Fruit fly (Drosophila melanogaster) whole organism, pupa: ENCODE data around the gene CG33339.

ENCODE experiments used
- CG10348 ChIP-seq: fragments of 200-800 bp; sonication (Bioruptor generic); IDR thresholded peaks from 2 replicates; pipeline ENCODE4 v1.3.6; 2022; ENCODE audit warnings: missing biosample characterization, missing genetic modification characterization
- CG12605 ChIP-seq: fragments of 200-800 bp; sonication (Bioruptor generic); IDR thresholded peaks from 2 replicates; pipeline ENCODE4 v1.3.6; 2022; ENCODE audit warnings: missing biosample characterization, missing genetic modification characterization
- CG13204 ChIP-seq: fragments of 200-800 bp; sonication (Bioruptor generic); optimal IDR thresholded peaks from 2 replicates; lab custom pipeline; 2018; ENCODE audit warnings: missing biosample characterization, mild to moderate bottlenecking, missing genetic modification characterization, moderate library complexity
- CG14655 ChIP-seq: fragments of 200-800 bp; sonication (Bioruptor generic); optimal IDR thresholded peaks from 3 replicates; lab custom pipeline; 2017; ENCODE audit warnings: mild to moderate bottlenecking, missing biosample characterization, missing genetic modification reagents, missing genetic modification characterization
- CG15710 ChIP-seq: fragments of 200-800 bp; sonication (Bioruptor generic); optimal IDR thresholded peaks from 2 replicates; lab custom pipeline; 2018; ENCODE audit warnings: missing biosample characterization, mild to moderate bottlenecking, missing genetic modification characterization, moderate library complexity
- CG17806 ChIP-seq: fragments of 200-800 bp; sonication (Bioruptor generic); optimal IDR thresholded peaks from 2 replicates; lab custom pipeline; 2018; ENCODE audit warnings: missing biosample characterization, mild to moderate bottlenecking, missing genetic modification characterization, moderate library complexity
- CG32121 ChIP-seq: fragments of 200-800 bp; sonication (Bioruptor generic); IDR thresholded peaks from 2 replicates; pipeline ENCODE4 v1.3.6; 2022; ENCODE audit warnings: missing biosample characterization, missing genetic modification characterization
- CG34367 ChIP-seq: fragments of 200-800 bp; sonication (Bioruptor generic); optimal IDR thresholded peaks from 2 replicates; lab custom pipeline; 2018; ENCODE audit warnings: missing biosample characterization, mild to moderate bottlenecking, missing genetic modification characterization
- CG4496 ChIP-seq: fragments of 200-800 bp; sonication (Bioruptor generic); IDR thresholded peaks from 3 replicates; pipeline ENCODE4 v1.3.6; 2022; ENCODE audit warnings: missing biosample characterization, missing genetic modification characterization
- CG8159 ChIP-seq: fragments of 200-800 bp; sonication (Bioruptor generic); optimal IDR thresholded peaks from 3 replicates; lab custom pipeline; 2018; ENCODE audit warnings: missing biosample characterization, mild to moderate bottlenecking, missing genetic modification characterization, moderate library complexity
- CG8301 ChIP-seq: fragments of 200-800 bp; sonication (Bioruptor generic); optimal IDR thresholded peaks from 2 replicates; lab custom pipeline; 2018; ENCODE audit warnings: missing biosample characterization, mild to moderate bottlenecking, missing genetic modification characterization
- CG9948 ChIP-seq: fragments of 200-800 bp; sonication (Bioruptor generic); optimal IDR thresholded peaks from 2 replicates; lab custom pipeline; 2018; ENCODE audit warnings: missing biosample characterization, mild to moderate bottlenecking, missing genetic modification characterization, moderate library complexity
- D1 ChIP-seq: fragments of 200-800 bp; sonication (Bioruptor generic); optimal IDR thresholded peaks from 2 replicates; lab custom pipeline; 2018; ENCODE audit warnings: missing biosample characterization, mild to moderate bottlenecking, missing genetic modification characterization, moderate library complexity
- EcR ChIP-seq: fragments of 200-800 bp; sonication (Bioruptor generic); optimal IDR thresholded peaks from 3 replicates; lab custom pipeline; 2019; ENCODE audit warnings: missing biosample characterization, missing genetic modification characterization, mild to moderate bottlenecking, moderate library complexity, missing genetic modification reagents
- Ets98B ChIP-seq: fragments of 200-800 bp; sonication (Bioruptor generic); IDR thresholded peaks from 2 replicates; pipeline ENCODE4 v1.3.6; 2022; ENCODE audit warnings: missing biosample characterization, missing genetic modification characterization
- Pif1A ChIP-seq: fragments of 200-800 bp; sonication (Bioruptor generic); optimal IDR thresholded peaks from 3 replicates; lab custom pipeline; 2016; ENCODE audit warnings: missing biosample characterization, missing genetic modification characterization
- Pif1B ChIP-seq: fragments of 200-800 bp; sonication (Bioruptor generic); optimal IDR thresholded peaks from 3 replicates; lab custom pipeline; 2016; ENCODE audit warnings: missing biosample characterization, missing genetic modification characterization
- Snoo ChIP-seq: fragments of 200-800 bp; sonication (Bioruptor generic); optimal IDR thresholded peaks from 3 replicates; lab custom pipeline; 2017; ENCODE audit warnings: missing biosample characterization, mild to moderate bottlenecking, missing genetic modification characterization, inconsistent platforms
- fd96Ca ChIP-seq: fragments of 200-800 bp; sonication (Bioruptor generic); IDR thresholded peaks from 3 replicates; pipeline ENCODE4 v1.3.6; 2022; ENCODE audit warnings: missing biosample characterization, missing genetic modification characterization
- gl ChIP-seq: fragments of 200-800 bp; sonication (Bioruptor generic); optimal IDR thresholded peaks from 2 replicates; lab custom pipeline; 2018; ENCODE audit warnings: missing biosample characterization, mild to moderate bottlenecking, missing genetic modification characterization
- rn ChIP-seq: fragments of 200-800 bp; sonication (Bioruptor generic); IDR thresholded peaks from 2 replicates; pipeline ENCODE4 v1.3.6; 2022; ENCODE audit warnings: missing biosample characterization, missing genetic modification characterization

CG33339 gene

dm6 chr3R:24348420-24349190 is 13.0 kb upstream of the CG33339 start, which contains the start of the genes CG5746 and CG6454:
Gene CG5746 (minus strand): TSS chr3R:24348791.
Gene CG6454 (plus strand): TSS chr3R:24349182.
- no peak for TF ChIP-seq CG12605
- 0 out of 3 replicates have a peak, but pooled peaks have one; percentile 12 for TF ChIP-seq CG4496 (GFP tag; lab: Robert Waterston, UW)
- TF ChIP-seq gl (tag; lab: Kevin White, UChicago): no peak
- peak; percentile 38 for TF ChIP-seq CG15710 (tag; lab: Kevin White, UChicago)

- TF ChIP-seq CG17806 (tag; lab: Kevin White, UChicago) (no peak), CG4496 (GFP tag; lab: Robert Waterston, UW) (no peak), fd96Ca (no peak), EcR (GFP tag; lab: Kevin White, UChicago) (no peak), D1 (tag; lab: Kevin White, UChicago) (no peak), Ets98B (no peak), CG10348 (GFP tag; lab: Robert Waterston, UW) (no peak), CG14655 (GFP tag; lab: Kevin White, UChicago) (no peak), CG8159 (tag; lab: Kevin White, UChicago) (no peak)
These were observed 8.2 kb upstream of the CG33339 start for dm6 chr3R:24353448-24353847.

dm6 chr3R:24357698-24358097 is 3.9 kb upstream of the CG33339 start, which contains the start of gene Golgin84:
Gene Golgin84 (minus strand): TSS chr3R:24357938.
- TF ChIP-seq fd96Ca: no peak
- no peak for TF ChIP-seq CG17806 (tag; lab: Kevin White, UChicago)
- no peak for TF ChIP-seq Pif1B (GFP tag; lab: Kevin White, UChicago)
- no peak for TF ChIP-seq Snoo
- TF ChIP-seq D1 (tag; lab: Kevin White, UChicago): no peak
- no peak for TF ChIP-seq Pif1A
- TF ChIP-seq CG12605: no peak
- TF ChIP-seq CG10348 (GFP tag; lab: Robert Waterston, UW): no peak
- no peak for TF ChIP-seq Ets98B

- TF ChIP-seq CG8159 (tag; lab: Kevin White, UChicago) (no peak), CG13204 (GFP tag; lab: Kevin White, UChicago) (no peak), CG14655 (GFP tag; lab: Kevin White, UChicago) (no peak), Pif1A (no peak), D1 (tag; lab: Kevin White, UChicago) (no peak), CG12605 (no peak), gl (tag; lab: Kevin White, UChicago) (no peak), CG8301 (tag; lab: Kevin White, UChicago) (no peak), CG34367 (no peak), EcR (GFP tag; lab: Kevin White, UChicago) (no peak), Ets98B (no peak), Pif1B (GFP tag; lab: Kevin White, UChicago) (no peak), rn (GFP tag; lab: Robert Waterston, UW) (no peak), CG15710 (tag; lab: Kevin White, UChicago) (no peak), CG32121 (GFP tag; lab: Robert Waterston, UW) (no peak), CG4496 (GFP tag; lab: Robert Waterston, UW) (no peak), CG10348 (GFP tag; lab: Robert Waterston, UW) (no peak), CG17806 (tag; lab: Kevin White, UChicago) (no peak), fd96Ca (no peak)
- TF ChIP-seq, all 21 proteins: peak for 0
These were observed 1.7 kb upstream of the CG33339 start, which contains the start of gene CG18528 for dm6 chr3R:24359957-24360356. Gene CG18528 (minus strand): TSS chr3R:24360144.

dm6 chr3R:24362838-24363237 is 1.2 kb downstream of the CG33339 start, which contains the start of gene CG33340:
Gene CG33340 (plus strand): TSS chr3R:24363138.
- TF ChIP-seq CG12605: no peak
- TF ChIP-seq rn (GFP tag; lab: Robert Waterston, UW): no peak
- TF ChIP-seq CG8159 (tag; lab: Kevin White, UChicago): no peak
- TF ChIP-seq D1 (tag; lab: Kevin White, UChicago): no peak
- TF ChIP-seq CG8301 (tag; lab: Kevin White, UChicago): no peak
- no peak for TF ChIP-seq Pif1B (GFP tag; lab: Kevin White, UChicago)
- TF ChIP-seq CG32121 (GFP tag; lab: Robert Waterston, UW): no peak
- no peak for TF ChIP-seq CG13204 (GFP tag; lab: Kevin White, UChicago)
- no peak for TF ChIP-seq CG15710 (tag; lab: Kevin White, UChicago)
- TF ChIP-seq fd96Ca: no peak
- no peak for TF ChIP-seq CG4496 (GFP tag; lab: Robert Waterston, UW)
- TF ChIP-seq Snoo: no peak
- no peak for TF ChIP-seq CG34367
- TF ChIP-seq Ets98B: no peak
- no peak for TF ChIP-seq CG17806 (tag; lab: Kevin White, UChicago)
- no peak for TF ChIP-seq CG14655 (GFP tag; lab: Kevin White, UChicago)
- TF ChIP-seq gl (tag; lab: Kevin White, UChicago): no peak
- no peak for TF ChIP-seq CG10348 (GFP tag; lab: Robert Waterston, UW)
- no peak for TF ChIP-seq Pif1A

dm6 chr3R:24364880-24365604 is 3.4 kb downstream of the CG33339 start, which contains the start of the genes CG17784 and CG13613:
Gene CG17784 (minus strand): TSS chr3R:24364980.
Gene CG13613 (plus strand): TSS chr3R:24365554.
- TF ChIP-seq CG34367 (no peak), CG4496 (GFP tag; lab: Robert Waterston, UW) (no peak), CG14655 (GFP tag; lab: Kevin White, UChicago) (no peak), CG17806 (tag; lab: Kevin White, UChicago) (no peak), Ets98B (no peak), Pif1A (no peak), CG8301 (tag; lab: Kevin White, UChicago) (no peak), Snoo (no peak), CG9948 (tag; lab: Kevin White, UChicago) (no peak), Pif1B (GFP tag; lab: Kevin White, UChicago) (no peak), CG15710 (tag; lab: Kevin White, UChicago) (no peak), CG13204 (GFP tag; lab: Kevin White, UChicago) (no peak), fd96Ca (no peak), rn (GFP tag; lab: Robert Waterston, UW) (no peak), EcR (GFP tag; lab: Kevin White, UChicago) (no peak), CG10348 (GFP tag; lab: Robert Waterston, UW) (no peak), CG32121 (GFP tag; lab: Robert Waterston, UW) (no peak)
